Fruit fly (Drosophila melanogaster) whole organism, embryonic: ENCODE data around the gene Mlc1.
A peak's percentile ranks its signal among the peaks of the same experiment; 100 is the strongest.

ENCODE experiments used
- Atf-2 ChIP-seq: fragments of 200-800 bp; sonication (Bioruptor generic); optimal IDR thresholded peaks from 2 replicates; lab custom pipeline; 2016; ENCODE audit warnings: missing biosample characterization, missing genetic modification characterization
- BEAF-32 ChIP-seq: fragments of 200-800 bp; sonication (Bioruptor generic); optimal IDR thresholded peaks from 3 replicates; lab custom pipeline; 2017; ENCODE audit warnings: missing biosample characterization, missing genetic modification characterization, mild to moderate bottlenecking, moderate library complexity, missing genetic modification reagents
- Blimp-1 ChIP-seq: fragments of 200-800 bp; sonication (Bioruptor generic); optimal IDR thresholded peaks from 3 replicates; lab custom pipeline; 2018; ENCODE audit warnings: missing biosample characterization, missing genetic modification characterization, mild to moderate bottlenecking, moderate library complexity, missing genetic modification reagents
- BtbVII ChIP-seq: fragments of 200-800 bp; sonication (Bioruptor generic); optimal IDR thresholded peaks from 3 replicates; lab custom pipeline; 2017; ENCODE audit warnings: missing biosample characterization, mild to moderate bottlenecking, missing genetic modification characterization
- C15 ChIP-seq: fragments of 200-800 bp; sonication (Bioruptor generic); IDR thresholded peaks from 3 replicates; pipeline ENCODE4 v1.3.6; 2022; ENCODE audit warnings: missing biosample characterization, missing genetic modification characterization
- CG10366 ChIP-seq: fragments of 200-800 bp; sonication (Bioruptor generic); IDR thresholded peaks from 2 replicates; pipeline ENCODE4 v1.3.6; 2022; ENCODE audit warnings: missing biosample characterization, missing genetic modification characterization
- CG10462 ChIP-seq: fragments of 200-800 bp; sonication (Bioruptor generic); optimal IDR thresholded peaks from 2 replicates; lab custom pipeline; 2016; ENCODE audit warnings: missing biosample characterization, missing genetic modification characterization
- CG10543 ChIP-seq: fragments of 200-800 bp; sonication (Bioruptor generic); optimal IDR thresholded peaks from 3 replicates; lab custom pipeline; 2017; ENCODE audit warnings: missing biosample characterization, mild to moderate bottlenecking, missing genetic modification characterization, moderate library complexity
- CG10959 ChIP-seq: fragments of 200-800 bp; sonication (Bioruptor generic); IDR thresholded peaks from 2 replicates; pipeline ENCODE4 v1.3.6; 2022; ENCODE audit warnings: missing biosample characterization, missing genetic modification characterization
- CG11247 ChIP-seq: fragments of 200-800 bp; sonication (Bioruptor generic); IDR thresholded peaks from 2 replicates; pipeline ENCODE4 v1.3.6; 2022; ENCODE audit warnings: missing biosample characterization, missing genetic modification characterization
- CG11456 ChIP-seq: fragments of 200-800 bp; sonication (Bioruptor generic); IDR thresholded peaks from 3 replicates; pipeline ENCODE4 v1.3.6; 2022; ENCODE audit warnings: missing biosample characterization, missing genetic modification characterization
- CG12236 ChIP-seq: fragments of 200-800 bp; sonication (Bioruptor generic); optimal IDR thresholded peaks from 2 replicates; lab custom pipeline; 2016; ENCODE audit warnings: missing biosample characterization, missing genetic modification characterization
- CG16863 ChIP-seq: fragments of 200-800 bp; sonication (Bioruptor generic); optimal IDR thresholded peaks from 3 replicates; lab custom pipeline; 2016; ENCODE audit warnings: missing biosample characterization, missing genetic modification characterization
- CG17359 ChIP-seq: fragments of 200-800 bp; sonication (Bioruptor generic); optimal IDR thresholded peaks from 3 replicates; lab custom pipeline; 2018; ENCODE audit warnings: missing biosample characterization, mild to moderate bottlenecking, missing genetic modification characterization, moderate library complexity
- CG17361 ChIP-seq: fragments of 200-800 bp; sonication (Bioruptor generic); IDR thresholded peaks from 3 replicates; pipeline ENCODE4 v1.3.6; 2022; ENCODE audit warnings: missing biosample characterization, missing genetic modification characterization
- CG17568 ChIP-seq: fragments of 200-800 bp; sonication (Bioruptor generic); optimal IDR thresholded peaks from 2 replicates; lab custom pipeline; 2018; ENCODE audit warnings: missing biosample characterization, mild to moderate bottlenecking, missing genetic modification characterization, moderate library complexity
- CG2129 ChIP-seq: fragments of 200-800 bp; sonication (Bioruptor generic); IDR thresholded peaks from 2 replicates; pipeline ENCODE4 v1.3.6; 2022; ENCODE audit warnings: missing biosample characterization, missing genetic modification characterization; ENCODE audit not compliant: partially characterized antibody
- CG2678 ChIP-seq: fragments of 200-800 bp; sonication (Bioruptor generic); optimal IDR thresholded peaks from 3 replicates; lab custom pipeline; 2019; ENCODE audit warnings: missing biosample characterization, mild to moderate bottlenecking, missing genetic modification characterization, moderate library complexity
- CG43689 ChIP-seq: fragments of 200-800 bp; sonication (Bioruptor generic); IDR thresholded peaks from 2 replicates; pipeline ENCODE4 v1.3.6; 2022; ENCODE audit warnings: missing biosample characterization, missing genetic modification characterization
- CG4617 ChIP-seq: fragments of 200-800 bp; sonication (Bioruptor generic); optimal IDR thresholded peaks from 3 replicates; lab custom pipeline; 2016; ENCODE audit warnings: missing biosample characterization, missing genetic modification characterization, borderline replicate concordance
- CG6254 ChIP-seq: fragments of 200-800 bp; sonication (Bioruptor generic); optimal IDR thresholded peaks from 3 replicates; lab custom pipeline; 2017; ENCODE audit warnings: mild to moderate bottlenecking, missing biosample characterization, missing genetic modification reagents, missing genetic modification characterization
- CG7556 ChIP-seq: fragments of 200-800 bp; sonication (Bioruptor generic); optimal IDR thresholded peaks from 2 replicates; lab custom pipeline; 2017; ENCODE audit warnings: missing biosample characterization, mild to moderate bottlenecking, missing genetic modification characterization
- CG7963 ChIP-seq: fragments of 200-800 bp; sonication (Bioruptor generic); IDR thresholded peaks from 3 replicates; pipeline ENCODE4 v1.3.6; 2022; ENCODE audit warnings: missing biosample characterization, missing genetic modification characterization; ENCODE audit not compliant: partially characterized antibody
- CG8359 ChIP-seq: fragments of 200-800 bp; sonication (Bioruptor generic); optimal IDR thresholded peaks from 2 replicates; lab custom pipeline; 2017; ENCODE audit warnings: missing biosample characterization, mild to moderate bottlenecking, missing genetic modification characterization, borderline replicate concordance
- Camta ChIP-seq: fragments of 200-800 bp; sonication (Bioruptor generic); optimal IDR thresholded peaks from 2 replicates; lab custom pipeline; 2016; ENCODE audit warnings: missing biosample characterization, missing genetic modification characterization
- D19B ChIP-seq: fragments of 200-800 bp; sonication (Bioruptor generic); optimal IDR thresholded peaks from 2 replicates; lab custom pipeline; 2017; ENCODE audit warnings: missing biosample characterization, mild to moderate bottlenecking, missing genetic modification characterization
- Dbx ChIP-seq: fragments of 200-800 bp; sonication (Bioruptor generic); IDR thresholded peaks from 3 replicates; pipeline ENCODE4 v1.3.6; 2022; ENCODE audit warnings: missing biosample characterization, missing genetic modification characterization
- Kr ChIP-seq: fragments of 200-800 bp; sonication (Bioruptor generic); optimal IDR thresholded peaks from 2 replicates; lab custom pipeline; 2017; ENCODE audit warnings: missing biosample characterization, mild to moderate bottlenecking, missing genetic modification characterization
- Med ChIP-seq: fragments of 200-800 bp; sonication (Bioruptor generic); peaks from one replicate; lab custom pipeline; 2016; ENCODE audit warnings: missing biosample characterization, missing genetic modification characterization, mild to moderate bottlenecking, inconsistent platforms, moderate library complexity
- Mes4 ChIP-seq: fragments of 200-800 bp; sonication (Bioruptor generic); optimal IDR thresholded peaks from 2 replicates; lab custom pipeline; 2016; ENCODE audit warnings: missing biosample characterization, missing genetic modification characterization
- Sox100B ChIP-seq: fragments of 200-800 bp; sonication (Bioruptor generic); optimal IDR thresholded peaks from 3 replicates; lab custom pipeline; 2018; ENCODE audit warnings: missing biosample characterization, mild to moderate bottlenecking, missing genetic modification characterization
- Spps ChIP-seq: fragments of 200-800 bp; sonication (Bioruptor generic); optimal IDR thresholded peaks from 2 replicates; lab custom pipeline; 2018; ENCODE audit warnings: missing biosample characterization, mild to moderate bottlenecking, missing genetic modification characterization
- ato ChIP-seq: fragments of 200-800 bp; sonication (Bioruptor generic); IDR thresholded peaks from 2 replicates; pipeline ENCODE4 v1.3.6; 2022; ENCODE audit warnings: missing biosample characterization, missing genetic modification characterization; ENCODE audit not compliant: partially characterized antibody
- cad ChIP-seq: fragments of >200 bp; optimal IDR thresholded peaks from 2 replicates; lab custom pipeline; 2017; ENCODE audit warnings: missing biosample characterization, missing genetic modification characterization
- dysf ChIP-seq: fragments of 200-800 bp; sonication (Bioruptor generic); IDR thresholded peaks from 3 replicates; pipeline ENCODE4 v1.3.6; 2022; ENCODE audit warnings: missing biosample characterization, missing genetic modification characterization
- ems ChIP-seq: fragments of 200-800 bp; sonication (Bioruptor generic); optimal IDR thresholded peaks from 3 replicates; lab custom pipeline; 2016; ENCODE audit warnings: missing biosample characterization, missing genetic modification characterization
- fd3F ChIP-seq: fragments of 200-800 bp; sonication (Bioruptor generic); optimal IDR thresholded peaks from 2 replicates; lab custom pipeline; 2018; ENCODE audit warnings: missing biosample characterization, mild to moderate bottlenecking, missing genetic modification characterization, moderate library complexity
- gsb-n ChIP-seq: fragments of 200-800 bp; sonication (Bioruptor generic); optimal IDR thresholded peaks from 3 replicates; lab custom pipeline; 2018; ENCODE audit warnings: missing biosample characterization, mild to moderate bottlenecking, missing genetic modification characterization
- hkb ChIP-seq, 2 experiments: fragments of 200-800 bp in 1 of 2; fragments of >200 bp in 1 of 2; sonication (Bioruptor generic) in 1 of 2; IDR thresholded peaks in 1 of 2; optimal IDR thresholded peaks in 1 of 2; 2 replicates each; pipeline versions ENCODE4 v1.3.6 to Lab custom; 2017 to 2022; ENCODE audit warnings: missing biosample characterization in 1 of 2, missing genetic modification characterization in 1 of 2
- insv ChIP-seq, 2 experiments: fragments of 200-800 bp; sonication (Bioruptor generic); optimal IDR thresholded peaks; 3 replicates each; lab custom pipeline; 2016 to 2018; ENCODE audit warnings: missing biosample characterization in 2 of 2, missing genetic modification characterization in 2 of 2
- kah ChIP-seq: fragments of 200-800 bp; sonication (Bioruptor generic); optimal IDR thresholded peaks from 2 replicates; lab custom pipeline; 2018; ENCODE audit warnings: missing biosample characterization, mild to moderate bottlenecking, missing genetic modification characterization
- klu ChIP-seq: fragments of 200-800 bp; sonication (Bioruptor generic); IDR thresholded peaks from 2 replicates; pipeline ENCODE4 v1.3.6; 2022; ENCODE audit warnings: missing biosample characterization, missing genetic modification characterization
- lilli ChIP-seq: fragments of 200-800 bp; sonication (Bioruptor generic); optimal IDR thresholded peaks from 3 replicates; lab custom pipeline; 2016; ENCODE audit warnings: missing biosample characterization, missing genetic modification characterization
- pan ChIP-seq, 4 experiments: fragments of >200 bp in 3 of 4; fragments of 200-800 bp in 1 of 4; sonication (Bioruptor generic) in 1 of 4; optimal IDR thresholded peaks in 3 of 4; IDR thresholded peaks in 1 of 4; 2 replicates each; pipeline versions ENCODE4 v1.3.6 to Lab custom; 2017 to 2022; ENCODE audit warnings: missing biosample characterization in 2 of 4, missing genetic modification characterization in 2 of 4, mixed read lengths in 1 of 4
- run ChIP-seq: fragments of 200-800 bp; sonication (Bioruptor generic); optimal IDR thresholded peaks from 3 replicates; lab custom pipeline; 2018; ENCODE audit warnings: missing biosample characterization, mild to moderate bottlenecking, missing genetic modification characterization
- sens-2 ChIP-seq: fragments of 200-800 bp; sonication (Bioruptor generic); IDR thresholded peaks from 2 replicates; pipeline ENCODE4 v1.3.6; 2022; ENCODE audit warnings: missing biosample characterization, missing genetic modification characterization
- vfl ChIP-seq: fragments of 200-800 bp; sonication (Bioruptor generic); optimal IDR thresholded peaks from 2 replicates; lab custom pipeline; 2016; ENCODE audit warnings: missing biosample characterization, missing genetic modification characterization
- vnd ChIP-seq: fragments of 200-800 bp; sonication (Bioruptor generic); IDR thresholded peaks from 3 replicates; pipeline ENCODE4 v1.3.6; 2022; ENCODE audit warnings: missing biosample characterization, missing genetic modification characterization; ENCODE audit not compliant: partially characterized antibody
- wdn ChIP-seq: fragments of 200-800 bp; sonication (Bioruptor generic); IDR thresholded peaks from 2 replicates; pipeline ENCODE4 v1.3.6; 2022; ENCODE audit warnings: missing biosample characterization, missing genetic modification characterization

Mlc1 gene

dm6 chr3R:27661971-27662489, 2.1 kb upstream of the Mlc1 start, which contains the start of gene unc80 (continued):
- TF ChIP-seq CG16863 (GFP tag; lab: Kevin White, UChicago): no peak
- TF ChIP-seq CG2129: no peak
- TF ChIP-seq CG11456 (GFP tag; lab: Robert Waterston, UW): no peak
- TF ChIP-seq insv (GFP tag; optimal IDR thresholded peaks at IDR 0.05; lab: Kevin White, UChicago): no peak
- TF ChIP-seq CG2678 (tag; lab: Kevin White, UChicago): no peak
- no peak for TF ChIP-seq CG7963 (GFP tag; lab: Robert Waterston, UW)
- no peak for TF ChIP-seq CG4617 (GFP tag; lab: Kevin White, UChicago)
- TF ChIP-seq CG43689 (GFP tag; lab: Robert Waterston, UW): no peak
- no peak for TF ChIP-seq CG12236 (GFP tag; lab: Kevin White, UChicago)
- TF ChIP-seq D19B (GFP tag; lab: Kevin White, UChicago): no peak
- no peak for TF ChIP-seq vfl (GFP tag; lab: Kevin White, UChicago)
- no peak for TF ChIP-seq BtbVII (GFP tag; lab: Kevin White, UChicago)
- no peak for TF ChIP-seq run (tag; lab: Kevin White, UChicago)
- TF ChIP-seq C15 (GFP tag; lab: Robert Waterston, UW): no peak
- peak; percentile 30; the same call in 1 of the 3 replicates for TF ChIP-seq Dbx (GFP tag; lab: Robert Waterston, UW)
- TF ChIP-seq sens-2: no peak
- no peak for TF ChIP-seq vnd
- TF ChIP-seq Kr: no peak
- no peak for TF ChIP-seq CG17361 (GFP tag; lab: Robert Waterston, UW)
- no peak for TF ChIP-seq klu
- TF ChIP-seq kah (GFP tag; lab: Kevin White, UChicago): no peak
- TF ChIP-seq CG17568 (GFP tag; lab: Kevin White, UChicago): no peak
- TF ChIP-seq lilli (GFP tag; lab: Kevin White, UChicago): peak; percentile 7
- TF ChIP-seq ems (GFP tag; lab: Kevin White, UChicago): no peak
- peak; percentile 32; the same call in 1 of the 3 replicates for TF ChIP-seq dysf
- TF ChIP-seq hkb (optimal IDR thresholded peaks at IDR 0.05; lab: Kevin White, UChicago): no peak
- TF ChIP-seq hkb (GFP tag; IDR thresholded peaks at IDR 0.05; lab: Robert Waterston, UW): 0 out of 2 replicates have a peak, but pooled peaks have one; percentile 15
- TF ChIP-seq fd3F (GFP tag; lab: Kevin White, UChicago): no peak
- peak; percentile 14 for TF ChIP-seq CG7556 (GFP tag; lab: Kevin White, UChicago)
- peak; percentile 65 for TF ChIP-seq CG10366 (GFP tag; lab: Robert Waterston, UW)
- TF ChIP-seq CG10959 (GFP tag; lab: Robert Waterston, UW): no peak
- no peak for TF ChIP-seq Camta (GFP tag; lab: Kevin White, UChicago)
- TF ChIP-seq Spps (tag; lab: Kevin White, UChicago): no peak
- 0 out of 2 replicates have a peak, but pooled peaks have one; percentile 24 for TF ChIP-seq CG11247 (GFP tag; lab: Robert Waterston, UW)
- no peak for TF ChIP-seq CG10462 (GFP tag; lab: Kevin White, UChicago)
- no peak for TF ChIP-seq CG10543 (GFP tag; lab: Kevin White, UChicago)
- TF ChIP-seq Atf-2 (GFP tag; lab: Kevin White, UChicago): no peak
- no peak for TF ChIP-seq gsb-n (tag; lab: Kevin White, UChicago)
- no peak for TF ChIP-seq Blimp-1
- TF ChIP-seq cad (GFP tag; lab: Kevin White, UChicago): no peak
- TF ChIP-seq pan (optimal IDR thresholded peaks at IDR 0.05; lab: Kevin White, UChicago): no peak
- TF ChIP-seq pan (GFP tag; optimal IDR thresholded peaks at IDR 0.05 in 1 of 2, IDR thresholded peaks at IDR 0.05 in 1 of 2): no peak
- TF ChIP-seq Sox100B (GFP tag; lab: Kevin White, UChicago): no peak
- no peak for TF ChIP-seq CG17359 (tag; lab: Kevin White, UChicago)
- TF ChIP-seq BEAF-32 (GFP tag; lab: Kevin White, UChicago): no peak
- TF ChIP-seq wdn (GFP tag; lab: Robert Waterston, UW): 0 out of 2 replicates have a peak, but pooled peaks have one; percentile 50
- TF ChIP-seq Med (GFP tag; lab: Kevin White, UChicago): peak; percentile 86
- TF ChIP-seq CG6254: no peak
- no peak for TF ChIP-seq Mes4 (GFP tag; lab: Kevin White, UChicago)
- no peak for TF ChIP-seq CG8359
- TF ChIP-seq ato (GFP tag; lab: Robert Waterston, UW): no peak
